Worm (Caenorhabditis elegans): ENCODE data around the gene Y38H6A.3.

- TF ChIP-seq ama-1 (optimal IDR thresholded peaks at IDR 0.05): no peak
- TF ChIP-seq snpc-4 (tag; optimal IDR thresholded peaks at IDR 0.05): no peak
- no peak for TF ChIP-seq aly-2 (tag; optimal IDR thresholded peaks at IDR 0.05)
- no peak for TF ChIP-seq nhr-23 (tag; optimal IDR thresholded peaks at IDR 0.05)
- no peak for TF ChIP-seq ZK546.5 (tag; optimal IDR thresholded peaks at IDR 0.05)
- TF ChIP-seq R02D3.7 (tag; optimal IDR thresholded peaks at IDR 0.05): no peak
- TF ChIP-seq nhr-28 (tag; optimal IDR thresholded peaks at IDR 0.05): no peak
- TF ChIP-seq ztf-4 (tag; optimal IDR thresholded peaks at IDR 0.05): no peak
- no peak for TF ChIP-seq lin-15B (tag; optimal IDR thresholded peaks at IDR 0.05)
Observed at ce11 chrV:20375236-20375635, 30.2 kb downstream of the Y38H6A.3 start, which contains the start of gene ins-35.

All from whole organism, L3 larva.